Worm (Caenorhabditis elegans) whole organism, midembryonic: ENCODE results near the gene cest-13.

ENCODE experiments used
- T22C8.4 ChIP-seq: fragments of 200-800 bp; sonication (Bioruptor generic); IDR thresholded peaks from 2 replicates; pipeline ENCODE4 v1.3.6; 2022; ENCODE audit warnings: missing genetic modification characterization, missing compliant biosample characterization
- flt-1 ChIP-seq: fragments of 200-800 bp; sonication (Bioruptor generic); IDR thresholded peaks from 2 replicates; pipeline ENCODE4 v1.3.6; 2022; ENCODE audit warnings: missing genetic modification characterization, missing compliant biosample characterization
- klf-2 ChIP-seq: fragments of 200-800 bp; sonication (Bioruptor generic); conservative IDR thresholded peaks from 2 replicates; pipeline ENCODE4 v1.3.6; 2022; ENCODE audit warnings: missing genetic modification reagents, missing genetic modification characterization, missing compliant biosample characterization
- med-1 ChIP-seq: sonication (generic microtip); optimal IDR thresholded peaks from 2 replicates; lab custom pipeline; 2017; ENCODE audit warnings: missing genetic modification characterization, mild to moderate bottlenecking, missing compliant biosample characterization, antibody characterized with exemption, missing genetic modification reagents; ENCODE audit not compliant: insufficient read depth
- tab-1 ChIP-seq: fragments of 200-800 bp; sonication (Bioruptor generic); IDR thresholded peaks from 2 replicates; pipeline ENCODE4 v1.3.6; 2022; ENCODE audit warnings: missing genetic modification characterization, missing compliant biosample characterization

DNA sequence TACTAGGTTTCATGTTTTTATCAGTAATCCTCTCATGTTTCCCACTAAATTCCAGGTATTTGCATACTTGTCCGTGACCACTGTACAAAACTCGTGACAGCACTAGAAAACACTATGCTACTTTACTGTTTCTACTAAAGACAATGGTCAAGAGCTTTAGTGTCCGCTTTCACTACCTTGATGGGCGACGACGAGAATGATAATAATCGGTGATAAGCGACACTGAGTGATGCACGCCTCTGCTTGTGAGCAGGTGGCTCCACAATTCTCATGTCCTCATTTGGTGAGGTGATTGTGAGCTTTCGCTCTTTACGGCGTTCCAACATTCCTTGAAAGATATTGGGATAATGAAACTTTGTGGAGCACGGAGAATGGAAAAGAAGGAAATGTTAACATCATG lies 43.2 kb downstream of the cest-13 start:
- TF ChIP-seq med-1 (GFP tag; lab: Kevin White, UChicago) (no peak), T22C8.4 (no peak), flt-1 (GFP tag; lab: Robert Waterston, UW) (no peak), tab-1 (GFP tag; lab: Robert Waterston, UW) (no peak), klf-2 (GFP tag; lab: Robert Waterston, UW) (no peak)
